Fruit fly (Drosophila melanogaster): Measurements from ENCODE around the gene INPP5E.
A peak's percentile ranks its signal among the peaks of the same experiment; 100 is the strongest.

The INPP5E gene

dm6 chr3L:12277054-12277879, at the start of gene INPP5E, which contains the start of gene Sms (continued):
- no peak for TF ChIP-seq ac (GFP tag; optimal IDR thresholded peaks at IDR 0.05)
- TF ChIP-seq CG10959 (GFP tag; IDR thresholded peaks at IDR 0.05) = no peak
- peak; percentile 22 for TF ChIP-seq zen (tag; optimal IDR thresholded peaks at IDR 0.05)
- no peak for TF ChIP-seq cwo (GFP tag; optimal IDR thresholded peaks at IDR 0.05)
- peak; percentile 72 for TF ChIP-seq mld (GFP tag; IDR thresholded peaks at IDR 0.05; ENCODE audit: partially characterized antibody)
- TF ChIP-seq CG3726 (GFP tag; IDR thresholded peaks at IDR 0.05) = no peak
- peak; percentile 89 for TF ChIP-seq CG6791 (GFP tag; IDR thresholded peaks at IDR 0.05; ENCODE audit: partially characterized antibody)
- no peak for TF ChIP-seq jing (GFP tag; optimal IDR thresholded peaks at IDR 0.05)
- no peak for TF ChIP-seq gsb (GFP tag; IDR thresholded peaks at IDR 0.05)
- TF ChIP-seq Dip3 (GFP tag; optimal IDR thresholded peaks at IDR 0.05) = no peak
- no peak for TF ChIP-seq Sry-β (GFP tag; optimal IDR thresholded peaks at IDR 0.05)
- 0 out of 3 replicates have a peak, but pooled peaks have one; percentile 8 for TF ChIP-seq Optix (GFP tag; IDR thresholded peaks at IDR 0.05)
- no peak for TF ChIP-seq CG4707 (GFP tag; optimal IDR thresholded peaks at IDR 0.05)
- TF ChIP-seq grn (GFP tag; optimal IDR thresholded peaks at IDR 0.05) = no peak
- no peak for TF ChIP-seq chm (GFP tag; IDR thresholded peaks at IDR 0.05)
- no peak for TF ChIP-seq CG17568 (GFP tag; optimal IDR thresholded peaks at IDR 0.05)
- TF ChIP-seq CG12155 (GFP tag; optimal IDR thresholded peaks at IDR 0.05) = peak; percentile 43
- TF ChIP-seq CG3995 (GFP tag; optimal IDR thresholded peaks at IDR 0.05) = peak; percentile 85
- TF ChIP-seq Tbp (GFP tag; optimal IDR thresholded peaks at IDR 0.05) = no peak
- no peak for TF ChIP-seq Atf3 (GFP tag; optimal IDR thresholded peaks at IDR 0.05)
- no peak for TF ChIP-seq Pdp1 (GFP tag; optimal IDR thresholded peaks at IDR 0.05)
- TF ChIP-seq bigmax (GFP tag; optimal IDR thresholded peaks at IDR 0.05) = no peak
- TF ChIP-seq wek (GFP tag; optimal IDR thresholded peaks at IDR 0.05) = no peak
- TF ChIP-seq gfzf (GFP tag; optimal IDR thresholded peaks at IDR 0.05) = peak; percentile 12
- TF ChIP-seq ftz-f1 (GFP tag; optimal IDR thresholded peaks at IDR 0.05) = no peak
- no peak for TF ChIP-seq CG13894 (tag; optimal IDR thresholded peaks at IDR 0.05)
- TF ChIP-seq chn (GFP tag; optimal IDR thresholded peaks at IDR 0.05) = peak; percentile 6
- peak; percentile 53 for TF ChIP-seq CG9437 (GFP tag; optimal IDR thresholded peaks at IDR 0.05)
- no peak for TF ChIP-seq CG1529 (GFP tag; optimal IDR thresholded peaks at IDR 0.05)
- TF ChIP-seq Dp (GFP tag; optimal IDR thresholded peaks at IDR 0.05) = peak; percentile 48
- peak; percentile 44 for TF ChIP-seq sisA (GFP tag; IDR thresholded peaks at IDR 0.05)
- TF ChIP-seq kni (GFP tag; optimal IDR thresholded peaks at IDR 0.05) = no peak
- TF ChIP-seq CG7786 (GFP tag; optimal IDR thresholded peaks at IDR 0.05) = no peak
- peak; percentile 58; the same call in 2 of the 3 replicates for TF ChIP-seq zen2 (GFP tag; IDR thresholded peaks at IDR 0.05; ENCODE audit: partially characterized antibody)
- TF ChIP-seq pzg (GFP tag; optimal IDR thresholded peaks at IDR 0.05) = peak; percentile 31
- TF ChIP-seq CG8281 (tag; optimal IDR thresholded peaks at IDR 0.05) = no peak
- TF ChIP-seq PHDP (tag; optimal IDR thresholded peaks at IDR 0.05) = peak; percentile 59
- peak; percentile 84 for TF ChIP-seq Bgb (GFP tag; IDR thresholded peaks at IDR 0.05; ENCODE audit: partially characterized antibody)
- no peak for TF ChIP-seq dimm (GFP tag; IDR thresholded peaks at IDR 0.05)
- TF ChIP-seq CG1602 (GFP tag; optimal IDR thresholded peaks at IDR 0.05) = peak; percentile 65
- TF ChIP-seq CoRest (tag; optimal IDR thresholded peaks at IDR 0.05) = peak; percentile 78
- no peak for TF ChIP-seq ash1 (GFP tag; optimal IDR thresholded peaks at IDR 0.05)
- TF ChIP-seq Fer2 (tag; optimal IDR thresholded peaks at IDR 0.05) = no peak
- TF ChIP-seq D19B (GFP tag; optimal IDR thresholded peaks at IDR 0.05) = no peak
- TF ChIP-seq trem (tag; optimal IDR thresholded peaks at IDR 0.05) = peak; percentile 73
- TF ChIP-seq odd (GFP tag; optimal IDR thresholded peaks at IDR 0.05) = peak; percentile 43
- TF ChIP-seq CG14860 (GFP tag; IDR thresholded peaks at IDR 0.05; ENCODE audit: partially characterized antibody) = peak; percentile 74
- TF ChIP-seq CG31441 (GFP tag; IDR thresholded peaks at IDR 0.05) = peak; percentile 79

Measured in whole organism, embryonic.